Worm (Caenorhabditis elegans) whole organism, young adult: ENCODE measurements around the gene Y17G9A.3.
A peak's percentile ranks its signal among the peaks of the same experiment; 100 is the strongest.

Source experiments
- B0261.1 ChIP-seq: sonication (generic microtip); optimal IDR thresholded peaks from 2 replicates; lab custom pipeline; 2016; ENCODE audit warnings: mild to moderate bottlenecking, missing genetic modification characterization, moderate library complexity, missing compliant biosample characterization
- C06A6.2 ChIP-seq: fragments of 200-800 bp; sonication (Bioruptor generic); conservative IDR thresholded peaks from 2 replicates; pipeline ENCODE4 v1.3.6; 2022; ENCODE audit warnings: missing genetic modification characterization, missing compliant biosample characterization
- C17E4.6 ChIP-seq: fragments of 200-800 bp; sonication (Bioruptor generic); IDR thresholded peaks from 2 replicates; pipeline ENCODE4 v1.3.6; 2022; ENCODE audit warnings: missing genetic modification reagents, missing genetic modification characterization, missing compliant biosample characterization
- D2030.7 ChIP-seq: fragments of 200-800 bp; sonication (Bioruptor generic); IDR thresholded peaks from 2 replicates; pipeline ENCODE4 v1.3.6; 2022; ENCODE audit warnings: missing genetic modification reagents, missing genetic modification characterization, missing compliant biosample characterization
- F55B11.4 ChIP-seq: sonication (generic microtip); optimal IDR thresholded peaks from 2 replicates; lab custom pipeline; 2016; ENCODE audit warnings: missing compliant biosample characterization, missing genetic modification characterization, borderline replicate concordance; ENCODE audit not compliant: insufficient read depth
- F57C9.4 ChIP-seq: sonication (generic microtip); optimal IDR thresholded peaks from 2 replicates; lab custom pipeline; 2017; ENCODE audit warnings: mild to moderate bottlenecking, missing genetic modification characterization, missing compliant biosample characterization
- Y53G8AR.9 ChIP-seq: fragments of 200-800 bp; sonication (Bioruptor generic); conservative IDR thresholded peaks from 2 replicates; pipeline ENCODE4 v1.3.6; 2022; ENCODE audit warnings: missing genetic modification reagents, missing genetic modification characterization, missing compliant biosample characterization
- ZK185.1 ChIP-seq: sonication (generic microtip); optimal IDR thresholded peaks from 2 replicates; lab custom pipeline; 2016; ENCODE audit warnings: mild to moderate bottlenecking, missing genetic modification characterization, missing compliant biosample characterization; ENCODE audit not compliant: poor library complexity, severe bottlenecking
- aptf-2 ChIP-seq: fragments of 200-800 bp; sonication (Bioruptor generic); conservative IDR thresholded peaks from 2 replicates; pipeline ENCODE4 v1.3.6; 2022; ENCODE audit warnings: missing genetic modification reagents, missing genetic modification characterization, missing compliant biosample characterization
- atf-7 ChIP-seq: sonication (generic microtip); optimal IDR thresholded peaks from 2 replicates; lab custom pipeline; 2017; ENCODE audit warnings: mild to moderate bottlenecking, missing genetic modification characterization, missing compliant biosample characterization
- attf-5 ChIP-seq: fragments of 200-800 bp; sonication (Bioruptor generic); optimal IDR thresholded peaks from 2 replicates; lab custom pipeline; 2018; ENCODE audit warnings: mild to moderate bottlenecking, missing genetic modification characterization, missing compliant biosample characterization
- attf-6 ChIP-seq: fragments of 200-800 bp; sonication (Bioruptor generic); IDR thresholded peaks from 2 replicates; pipeline ENCODE4 v1.3.6; 2022; ENCODE audit warnings: missing genetic modification reagents, missing genetic modification characterization, missing compliant biosample characterization
- ceh-58 ChIP-seq: fragments of 200-800 bp; sonication (Bioruptor generic); IDR thresholded peaks from 2 replicates; pipeline ENCODE4 v1.3.6; 2022; ENCODE audit warnings: missing genetic modification characterization, missing compliant biosample characterization
- chd-7 ChIP-seq: sonication (generic microtip); optimal IDR thresholded peaks from 2 replicates; lab custom pipeline; 2016; ENCODE audit warnings: mild to moderate bottlenecking, missing genetic modification characterization, moderate library complexity, missing compliant biosample characterization
- die-1 ChIP-seq: sonication (generic microtip); optimal IDR thresholded peaks from 2 replicates; lab custom pipeline; 2016; ENCODE audit warnings: missing genotype, mild to moderate bottlenecking, missing genetic modification characterization, missing compliant biosample characterization
- egl-18 ChIP-seq: fragments of 200-800 bp; sonication (Bioruptor generic); IDR thresholded peaks from 2 replicates; pipeline ENCODE4 v1.3.6; 2022; ENCODE audit warnings: missing genetic modification reagents, missing genetic modification characterization, missing compliant biosample characterization
- ekl-4 ChIP-seq: fragments of 200-800 bp; sonication (Bioruptor generic); IDR thresholded peaks from 2 replicates; pipeline ENCODE4 v1.3.6; 2022; ENCODE audit warnings: missing genetic modification reagents, missing genetic modification characterization, missing compliant biosample characterization
- gei-17 ChIP-seq: fragments of 200-800 bp; sonication (Bioruptor generic); optimal IDR thresholded peaks from 2 replicates; lab custom pipeline; 2018; ENCODE audit warnings: mild to moderate bottlenecking, missing genetic modification characterization, missing compliant biosample characterization
- him-1 ChIP-seq: sonication (generic microtip); optimal IDR thresholded peaks from 2 replicates; lab custom pipeline; 2016; ENCODE audit warnings: missing genotype, missing genetic modification reagents, missing genetic modification characterization, missing compliant biosample characterization
- hmg-1.2 ChIP-seq: fragments of 200-800 bp; sonication (Bioruptor generic); IDR thresholded peaks from 2 replicates; pipeline ENCODE4 v1.3.6; 2022; ENCODE audit warnings: missing genetic modification reagents, missing genetic modification characterization, missing compliant biosample characterization
- hsf-1 ChIP-seq: fragments of 200-800 bp; sonication (Bioruptor generic); IDR thresholded peaks from 2 replicates; pipeline ENCODE4 v1.3.6; 2022; ENCODE audit warnings: missing genetic modification reagents, missing genetic modification characterization, missing compliant biosample characterization
- lir-1 ChIP-seq: fragments of 200-800 bp; sonication (Bioruptor generic); conservative IDR thresholded peaks from 2 replicates; pipeline ENCODE4 v1.3.6; 2022; ENCODE audit warnings: missing genetic modification reagents, missing genetic modification characterization, missing compliant biosample characterization
- madf-3 ChIP-seq: fragments of 200-800 bp; sonication (Bioruptor generic); IDR thresholded peaks from 2 replicates; pipeline ENCODE4 v1.3.6; 2022; ENCODE audit warnings: missing genetic modification reagents, missing genetic modification characterization, missing compliant biosample characterization
- madf-6 ChIP-seq: fragments of 200-800 bp; sonication (Bioruptor generic); IDR thresholded peaks from 2 replicates; pipeline ENCODE4 v1.3.6; 2022; ENCODE audit warnings: missing genetic modification reagents, missing genetic modification characterization, missing compliant biosample characterization
- mel-28 ChIP-seq: sonication (generic microtip); optimal IDR thresholded peaks from 2 replicates; lab custom pipeline; 2016; ENCODE audit warnings: borderline replicate concordance, mild to moderate bottlenecking, missing genetic modification characterization, missing compliant biosample characterization
- nhr-27 ChIP-seq: fragments of 200-800 bp; sonication (Bioruptor generic); optimal IDR thresholded peaks from 2 replicates; lab custom pipeline; 2018; ENCODE audit warnings: mild to moderate bottlenecking, missing genetic modification characterization, moderate library complexity, missing compliant biosample characterization
- nhr-80 ChIP-seq: sonication (generic microtip); optimal IDR thresholded peaks from 2 replicates; lab custom pipeline; 2016; ENCODE audit warnings: missing genetic modification characterization, missing compliant biosample characterization
- repo-1 ChIP-seq: sonication (generic microtip); optimal IDR thresholded peaks from 2 replicates; lab custom pipeline; 2017; ENCODE audit warnings: mild to moderate bottlenecking, missing genetic modification characterization, missing compliant biosample characterization
- rpc-1 ChIP-seq, 2 experiments: fragments of 150-350 bp in 1 of 2; sonication (generic microtip) in 1 of 2; optimal IDR thresholded peaks; 2 replicates each; lab custom pipeline; 2014 to 2018; ENCODE audit warnings: missing biosample characterization in 1 of 2, missing genetic modification characterization in 1 of 2, missing genetic modification reagents in 1 of 2, missing genotype in 1 of 2
- snpc-1.1 ChIP-seq: sonication (generic microtip); optimal IDR thresholded peaks from 2 replicates; lab custom pipeline; 2017; ENCODE audit warnings: missing genetic modification characterization, mild to moderate bottlenecking, missing compliant biosample characterization, antibody characterized with exemption, moderate library complexity, missing genotype, missing genetic modification reagents; ENCODE audit not compliant: insufficient read depth
- snpc-3.4 ChIP-seq: sonication (generic microtip); optimal IDR thresholded peaks from 2 replicates; lab custom pipeline; 2017; ENCODE audit warnings: missing genetic modification characterization, mild to moderate bottlenecking, missing compliant biosample characterization, antibody characterized with exemption, moderate library complexity, missing genotype, missing genetic modification reagents
- snpc-4 ChIP-seq, 5 experiments: fragments of 150-350 bp in 1 of 5; sonication (generic microtip) in 4 of 5; optimal IDR thresholded peaks; 2 replicates each; lab custom pipeline; 2014 to 2018; ENCODE audit warnings: missing genetic modification characterization in 5 of 5, missing biosample characterization in 3 of 5, antibody characterized with exemption in 2 of 5, mild to moderate bottlenecking in 2 of 5, missing compliant biosample characterization in 2 of 5, missing genotype in 2 of 5, moderate library complexity in 2 of 5, missing genetic modification reagents in 1 of 5
- tbp1 ChIP-seq: fragments of 200-800 bp; sonication (Bioruptor generic); optimal IDR thresholded peaks from 2 replicates; lab custom pipeline; 2018; ENCODE audit warnings: mild to moderate bottlenecking, missing genetic modification characterization, missing compliant biosample characterization
- zim-3 ChIP-seq: sonication (generic microtip); optimal IDR thresholded peaks from 2 replicates; lab custom pipeline; 2017; ENCODE audit warnings: mild to moderate bottlenecking, missing genetic modification characterization, moderate library complexity, missing compliant biosample characterization
- ztf-25 ChIP-seq: fragments of 200-800 bp; sonication (Bioruptor generic); IDR thresholded peaks from 2 replicates; pipeline ENCODE4 v1.3.6; 2022; ENCODE audit warnings: missing genetic modification reagents, missing genetic modification characterization, missing compliant biosample characterization
- ztf-28 ChIP-seq: fragments of 200-800 bp; sonication (Bioruptor generic); IDR thresholded peaks from 2 replicates; pipeline ENCODE4 v1.3.6; 2022; ENCODE audit warnings: missing genetic modification reagents, missing genetic modification characterization, missing compliant biosample characterization
- ztf-3 ChIP-seq: fragments of 200-800 bp; sonication (Bioruptor generic); optimal IDR thresholded peaks from 2 replicates; lab custom pipeline; 2018; ENCODE audit warnings: mild to moderate bottlenecking, missing genetic modification characterization, missing compliant biosample characterization

The Y17G9A.3 gene

ce11 chrIV:4866599-4866998, 8.1 kb upstream of the Y17G9A.3 start:
- no peak for TF ChIP-seq rpc-1 (optimal IDR thresholded peaks at IDR 0.05; lab: Kevin White, UChicago)
- peak; percentile 60 for TF ChIP-seq rpc-1 (tag; optimal IDR thresholded peaks at IDR 0.05; lab: Kevin White, UChicago)
- TF ChIP-seq snpc-4 (GFP tag; optimal IDR thresholded peaks at IDR 0.05; lab: Kevin White, UChicago), result no peak
- peak in 1 of 4 experiments; percentile 64 for TF ChIP-seq snpc-4 (tag; optimal IDR thresholded peaks at IDR 0.05; lab: Kevin White, UChicago)
- TF ChIP-seq nhr-80, result no peak

ce11 chrIV:4864524-4864923, 6.1 kb upstream of the Y17G9A.3 start:
- TF ChIP-seq ztf-25 (0 out of 2 replicates have a peak, but pooled peaks have one; percentile 67), die-1 (tag; lab: Kevin White, UChicago) (peak; percentile 33), mel-28 (no peak), madf-3 (GFP tag; lab: Robert Waterston, UW) (no peak), snpc-1.1 (tag; lab: Kevin White, UChicago) (peak; percentile 88), hsf-1 (GFP tag; lab: Robert Waterston, UW) (0 out of 2 replicates have a peak, but pooled peaks have one; percentile 34), D2030.7 (peak; percentile 53; the same call in 1 of the 2 replicates), ZK185.1 (tag; lab: Kevin White, UChicago) (no peak), tbp1 (peak; percentile 80), nhr-27 (tag; lab: Kevin White, UChicago) (no peak), madf-6 (GFP tag; lab: Robert Waterston, UW) (no peak), rpc-1 (optimal IDR thresholded peaks at IDR 0.05; lab: Kevin White, UChicago) (peak; percentile 50), rpc-1 (tag; optimal IDR thresholded peaks at IDR 0.05; lab: Kevin White, UChicago) (peak; percentile 82), ztf-28 (no peak), hmg-1.2 (GFP tag; lab: Robert Waterston, UW) (no peak; the same call in 1 of the 2 replicates), lir-1 (no peak), attf-6 (0 out of 2 replicates have a peak, but pooled peaks have one; percentile 43), B0261.1 (tag; lab: Kevin White, UChicago) (peak; percentile 48), him-1 (tag; lab: Kevin White, UChicago) (peak; percentile 31), snpc-3.4 (peak; percentile 46), ekl-4 (GFP tag; lab: Robert Waterston, UW) (peak; percentile 21; the same call in 1 of the 2 replicates), snpc-4 (GFP tag; optimal IDR thresholded peaks at IDR 0.05; lab: Kevin White, UChicago) (peak; percentile 70), snpc-4 (tag; optimal IDR thresholded peaks at IDR 0.05; lab: Kevin White, UChicago) (peak; percentile 77 to 92 (median 86))

- TF ChIP-seq attf-5 (GFP tag; lab: Kevin White, UChicago), result no peak
- TF ChIP-seq rpc-1 (optimal IDR thresholded peaks at IDR 0.05; lab: Kevin White, UChicago), result no peak
- peak; percentile 20 for TF ChIP-seq rpc-1 (tag; optimal IDR thresholded peaks at IDR 0.05; lab: Kevin White, UChicago)
- no peak for TF ChIP-seq zim-3 (tag; lab: Kevin White, UChicago)
- no peak for TF ChIP-seq atf-7 (tag; lab: Kevin White, UChicago)
- TF ChIP-seq, all 124 proteins: peak for 1
These were observed 3.0 kb upstream of the Y17G9A.3 start, which contains the start of the genes Y17G9A.4 and str-173 for ce11 chrIV:4861449-4861848. Gene Y17G9A.4 (minus strand): TSS chrIV:4861549. Gene str-173 (plus strand): TSS chrIV:4861773.

- no peak for TF ChIP-seq ceh-58 (GFP tag; lab: Robert Waterston, UW)
- no peak for TF ChIP-seq egl-18 (GFP tag; lab: Robert Waterston, UW)
- no peak for TF ChIP-seq C17E4.6 (GFP tag; lab: Robert Waterston, UW)
These were observed 2.3 kb downstream of the Y17G9A.3 start, which contains the start of gene Y17G9A.2 for ce11 chrIV:4856195-4856594. Gene Y17G9A.2 (minus strand): TSS chrIV:4856295.

ce11 chrIV:4846793-4847192, 11.7 kb downstream of the Y17G9A.3 start, which contains the start of gene tat-2:
Gene tat-2 (minus strand): TSS chrIV:4846893.
- TF ChIP-seq ztf-28 (no peak), ztf-3 (no peak), F57C9.4 (tag; lab: Kevin White, UChicago) (no peak), C06A6.2 (GFP tag; lab: Robert Waterston, UW) (no peak), chd-7 (tag; lab: Kevin White, UChicago) (no peak), repo-1 (tag; lab: Kevin White, UChicago) (no peak), aptf-2 (GFP tag; lab: Robert Waterston, UW) (no peak), F55B11.4 (tag; lab: Kevin White, UChicago) (no peak), Y53G8AR.9 (GFP tag; lab: Robert Waterston, UW) (no peak), ztf-25 (no peak), gei-17 (GFP tag; lab: Kevin White, UChicago) (no peak)
- TF ChIP-seq, all 124 proteins: peak for 0
